Fruit fly (Drosophila melanogaster) whole organism, embryonic: Measurements from ENCODE around the gene Pez.

Source experiments
- Atf3 ChIP-seq: fragments of 200-800 bp; sonication (Bioruptor generic); optimal IDR thresholded peaks from 3 replicates; lab custom pipeline; 2016; ENCODE audit warnings: missing biosample characterization, missing genetic modification characterization
- CG10209 ChIP-seq: fragments of 200-800 bp; sonication (Bioruptor generic); optimal IDR thresholded peaks from 3 replicates; lab custom pipeline; 2017; ENCODE audit warnings: missing biosample characterization, mild to moderate bottlenecking, missing genetic modification characterization, missing genetic modification reagents
- CG10979 ChIP-seq: fragments of 200-800 bp; sonication (Bioruptor generic); optimal IDR thresholded peaks from 2 replicates; lab custom pipeline; 2018; ENCODE audit warnings: missing biosample characterization, mild to moderate bottlenecking, missing genetic modification characterization, moderate library complexity
- CG12071 ChIP-seq: fragments of 200-800 bp; sonication (Bioruptor generic); optimal IDR thresholded peaks from 3 replicates; lab custom pipeline; 2018; ENCODE audit warnings: missing biosample characterization, mild to moderate bottlenecking, missing genetic modification characterization
- CG12744 ChIP-seq: fragments of 200-800 bp; sonication (Bioruptor generic); optimal IDR thresholded peaks from 2 replicates; lab custom pipeline; 2016; ENCODE audit warnings: missing biosample characterization, missing genetic modification characterization
- CG14441 ChIP-seq: fragments of 200-800 bp; sonication (Bioruptor generic); IDR thresholded peaks from 2 replicates; pipeline ENCODE4 v1.3.6; 2022; ENCODE audit warnings: missing biosample characterization, missing genetic modification characterization
- CG17186 ChIP-seq: fragments of 200-800 bp; sonication (Bioruptor generic); optimal IDR thresholded peaks from 3 replicates; lab custom pipeline; 2017; ENCODE audit warnings: missing biosample characterization, missing genetic modification reagents, missing genetic modification characterization
- CG2202 ChIP-seq: fragments of 200-800 bp; sonication (Bioruptor generic); optimal IDR thresholded peaks from 2 replicates; lab custom pipeline; 2018; ENCODE audit warnings: missing biosample characterization, mild to moderate bottlenecking, missing genetic modification characterization
- CG4707 ChIP-seq: fragments of 200-800 bp; sonication (Bioruptor generic); optimal IDR thresholded peaks from 2 replicates; lab custom pipeline; 2018; ENCODE audit warnings: missing biosample characterization, mild to moderate bottlenecking, missing genetic modification characterization, moderate library complexity
- CG4854 ChIP-seq: fragments of 200-800 bp; sonication (Bioruptor generic); optimal IDR thresholded peaks from 2 replicates; lab custom pipeline; 2016; ENCODE audit warnings: missing biosample characterization, missing genetic modification characterization, inconsistent platforms
- CG7786 ChIP-seq: fragments of 200-800 bp; sonication (Bioruptor generic); optimal IDR thresholded peaks from 2 replicates; lab custom pipeline; 2016; ENCODE audit warnings: missing biosample characterization, missing genetic modification characterization
- CG8290 ChIP-seq, 3 experiments: fragments of 200-800 bp; sonication (Bioruptor generic); optimal IDR thresholded peaks; 2 replicates each; lab custom pipeline; 2016 to 2019; ENCODE audit warnings: missing biosample characterization in 3 of 3, missing genetic modification characterization in 3 of 3, mild to moderate bottlenecking in 2 of 3, moderate library complexity in 1 of 3
- CG8359 ChIP-seq: fragments of 200-800 bp; sonication (Bioruptor generic); optimal IDR thresholded peaks from 2 replicates; lab custom pipeline; 2017; ENCODE audit warnings: missing biosample characterization, mild to moderate bottlenecking, missing genetic modification characterization, borderline replicate concordance
- CG9215 ChIP-seq: fragments of 200-800 bp; sonication (Bioruptor generic); IDR thresholded peaks from 2 replicates; pipeline ENCODE4 v1.3.6; 2022; ENCODE audit warnings: missing biosample characterization, missing genetic modification characterization
- D ChIP-seq, 2 experiments: fragments of 200-800 bp in 1 of 2; fragments of >200 bp in 1 of 2; sonication (Bioruptor generic) in 1 of 2; optimal IDR thresholded peaks; 2 replicates in 1 of 2; 3 replicates in 1 of 2; lab custom pipeline; 2017; ENCODE audit warnings: mild to moderate bottlenecking in 1 of 2, missing biosample characterization in 1 of 2, missing genetic modification characterization in 1 of 2, missing genetic modification reagents in 1 of 2
- E2f1 ChIP-seq: fragments of 200-800 bp; sonication (Bioruptor generic); IDR thresholded peaks from 2 replicates; pipeline ENCODE4 v1.3.6; 2022; ENCODE audit warnings: missing biosample characterization, missing genetic modification characterization
- Eip74EF ChIP-seq, 2 experiments: fragments of 200-800 bp in 1 of 2; fragments of >200 bp in 1 of 2; sonication (Bioruptor generic) in 1 of 2; optimal IDR thresholded peaks; 2 replicates each; lab custom pipeline; 2017 to 2019; ENCODE audit warnings: missing biosample characterization in 2 of 2, missing genetic modification characterization in 2 of 2, mild to moderate bottlenecking in 1 of 2, moderate library complexity in 1 of 2
- Fer3 ChIP-seq: fragments of 200-800 bp; sonication (Bioruptor generic); optimal IDR thresholded peaks from 2 replicates; lab custom pipeline; 2018; ENCODE audit warnings: missing biosample characterization, mild to moderate bottlenecking, missing genetic modification characterization, moderate library complexity
- HmgZ ChIP-seq: fragments of 200-800 bp; sonication (Bioruptor generic); optimal IDR thresholded peaks from 2 replicates; lab custom pipeline; 2018; ENCODE audit warnings: missing biosample characterization, mild to moderate bottlenecking, missing genetic modification characterization
- Myb ChIP-seq: fragments of 200-800 bp; sonication (Bioruptor generic); optimal IDR thresholded peaks from 2 replicates; lab custom pipeline; 2016; ENCODE audit warnings: missing biosample characterization, missing genetic modification characterization
- Oaz ChIP-seq: fragments of 200-800 bp; sonication (Bioruptor generic); IDR thresholded peaks from 2 replicates; pipeline ENCODE4 v1.3.6; 2022; ENCODE audit warnings: missing biosample characterization, missing genetic modification characterization
- Rfx ChIP-seq: fragments of 200-800 bp; sonication (Bioruptor generic); IDR thresholded peaks from 2 replicates; pipeline ENCODE4 v1.3.6; 2022; ENCODE audit warnings: missing biosample characterization, missing genetic modification characterization
- Vsx1 ChIP-seq: fragments of 200-800 bp; sonication (Bioruptor generic); optimal IDR thresholded peaks from 2 replicates; lab custom pipeline; 2017; ENCODE audit warnings: missing biosample characterization, mild to moderate bottlenecking, missing genetic modification characterization, missing genetic modification reagents
- ac ChIP-seq: fragments of 200-800 bp; sonication (Bioruptor generic); optimal IDR thresholded peaks from 3 replicates; lab custom pipeline; 2017; ENCODE audit warnings: missing biosample characterization, mild to moderate bottlenecking, missing genetic modification characterization
- al ChIP-seq: fragments of 200-800 bp; sonication (Bioruptor generic); IDR thresholded peaks from 2 replicates; pipeline ENCODE4 v1.3.6; 2022; ENCODE audit warnings: missing biosample characterization, missing genetic modification characterization
- amos ChIP-seq: fragments of 200-800 bp; sonication (Bioruptor generic); IDR thresholded peaks from 2 replicates; pipeline ENCODE4 v1.3.6; 2022; ENCODE audit warnings: missing biosample characterization, missing genetic modification characterization; ENCODE audit not compliant: partially characterized antibody
- aop ChIP-seq: fragments of 200-800 bp; sonication (Bioruptor generic); IDR thresholded peaks from 2 replicates; pipeline ENCODE4 v1.3.6; 2022; ENCODE audit warnings: missing biosample characterization, missing genetic modification characterization
- bbx ChIP-seq: fragments of 200-800 bp; sonication (Bioruptor generic); IDR thresholded peaks from 2 replicates; pipeline ENCODE4 v1.3.6; 2022; ENCODE audit warnings: missing biosample characterization, missing genetic modification characterization; ENCODE audit not compliant: partially characterized antibody
- cad ChIP-seq: fragments of >200 bp; optimal IDR thresholded peaks from 2 replicates; lab custom pipeline; 2017; ENCODE audit warnings: missing biosample characterization, missing genetic modification characterization
- crp ChIP-seq, 2 experiments: fragments of 200-800 bp; sonication (Bioruptor generic); optimal IDR thresholded peaks; 2 replicates in 1 of 2; 3 replicates in 1 of 2; lab custom pipeline; 2017; ENCODE audit warnings: missing biosample characterization in 2 of 2, missing genetic modification characterization in 2 of 2, mild to moderate bottlenecking in 1 of 2, moderate library complexity in 1 of 2
- da ChIP-seq: fragments of 200-800 bp; sonication (Bioruptor generic); optimal IDR thresholded peaks from 2 replicates; lab custom pipeline; 2016; ENCODE audit warnings: missing biosample characterization, missing genetic modification characterization
- dmrt11E ChIP-seq: fragments of 200-800 bp; sonication (Bioruptor generic); optimal IDR thresholded peaks from 3 replicates; lab custom pipeline; 2018; ENCODE audit warnings: missing biosample characterization, mild to moderate bottlenecking, missing genetic modification characterization, moderate library complexity
- dysf ChIP-seq: fragments of 200-800 bp; sonication (Bioruptor generic); IDR thresholded peaks from 3 replicates; pipeline ENCODE4 v1.3.6; 2022; ENCODE audit warnings: missing biosample characterization, missing genetic modification characterization
- ems ChIP-seq: fragments of 200-800 bp; sonication (Bioruptor generic); optimal IDR thresholded peaks from 3 replicates; lab custom pipeline; 2016; ENCODE audit warnings: missing biosample characterization, missing genetic modification characterization
- ewg ChIP-seq: fragments of 200-800 bp; sonication (Bioruptor generic); optimal IDR thresholded peaks from 3 replicates; lab custom pipeline; 2017; ENCODE audit warnings: mild to moderate bottlenecking, missing biosample characterization, missing genetic modification reagents, missing genetic modification characterization
- fd3F ChIP-seq: fragments of 200-800 bp; sonication (Bioruptor generic); optimal IDR thresholded peaks from 2 replicates; lab custom pipeline; 2018; ENCODE audit warnings: missing biosample characterization, mild to moderate bottlenecking, missing genetic modification characterization, moderate library complexity
- gro ChIP-seq: fragments of 200-800 bp; sonication (Bioruptor generic); optimal IDR thresholded peaks from 2 replicates; lab custom pipeline; 2016; ENCODE audit warnings: missing biosample characterization, missing genetic modification characterization
- her ChIP-seq: fragments of 200-800 bp; sonication (Bioruptor generic); optimal IDR thresholded peaks from 2 replicates; lab custom pipeline; 2016; ENCODE audit warnings: missing biosample characterization, missing genetic modification characterization
- hth ChIP-seq: fragments of >200 bp; optimal IDR thresholded peaks from 2 replicates; lab custom pipeline; 2017; ENCODE audit warnings: inconsistent platforms
- inv ChIP-seq: fragments of 200-800 bp; sonication (Bioruptor generic); IDR thresholded peaks from 2 replicates; pipeline ENCODE4 v1.3.6; 2022; ENCODE audit warnings: missing biosample characterization, missing genetic modification characterization; ENCODE audit not compliant: partially characterized antibody
- ken ChIP-seq: fragments of 200-800 bp; sonication (Bioruptor generic); IDR thresholded peaks from 3 replicates; pipeline ENCODE4 v1.3.6; 2022; ENCODE audit warnings: missing biosample characterization, missing genetic modification characterization
- kni ChIP-seq: fragments of 200-800 bp; sonication (Bioruptor generic); optimal IDR thresholded peaks from 3 replicates; lab custom pipeline; 2017; ENCODE audit warnings: mild to moderate bottlenecking, missing biosample characterization, missing genetic modification reagents, missing genetic modification characterization
- luna ChIP-seq: fragments of 200-800 bp; sonication (Bioruptor generic); optimal IDR thresholded peaks from 2 replicates; lab custom pipeline; 2016; ENCODE audit warnings: missing biosample characterization, missing genetic modification characterization
- nau ChIP-seq: fragments of 200-800 bp; sonication (Bioruptor generic); optimal IDR thresholded peaks from 3 replicates; lab custom pipeline; 2017; ENCODE audit warnings: missing biosample characterization, mild to moderate bottlenecking, missing genetic modification characterization, missing genetic modification reagents
- nmo ChIP-seq: fragments of 200-800 bp; sonication (Bioruptor generic); optimal IDR thresholded peaks from 2 replicates; lab custom pipeline; 2018; ENCODE audit warnings: missing biosample characterization, mild to moderate bottlenecking, missing genetic modification characterization, moderate library complexity
- sd ChIP-seq: fragments of 200-800 bp; sonication (Bioruptor generic); optimal IDR thresholded peaks from 3 replicates; lab custom pipeline; 2018; ENCODE audit warnings: missing biosample characterization, mild to moderate bottlenecking, missing genetic modification characterization, moderate library complexity
- shn ChIP-seq: fragments of 200-800 bp; sonication (Bioruptor generic); optimal IDR thresholded peaks from 3 replicates; lab custom pipeline; 2016; ENCODE audit warnings: missing biosample characterization, missing genetic modification characterization
- tna ChIP-seq: fragments of 200-800 bp; sonication (Bioruptor generic); IDR thresholded peaks from 2 replicates; pipeline ENCODE4 v1.3.6; 2022; ENCODE audit warnings: missing biosample characterization, missing genetic modification characterization; ENCODE audit not compliant: partially characterized antibody
- usp ChIP-seq: fragments of >200 bp; optimal IDR thresholded peaks from 2 replicates; lab custom pipeline; 2017; ENCODE audit warnings: missing biosample characterization, missing genetic modification characterization
- zfh1 ChIP-seq: fragments of 200-800 bp; sonication (Bioruptor generic); IDR thresholded peaks from 3 replicates; pipeline ENCODE4 v1.3.6; 2022; ENCODE audit warnings: missing biosample characterization, missing genetic modification characterization

Gene Pez

DNA sequence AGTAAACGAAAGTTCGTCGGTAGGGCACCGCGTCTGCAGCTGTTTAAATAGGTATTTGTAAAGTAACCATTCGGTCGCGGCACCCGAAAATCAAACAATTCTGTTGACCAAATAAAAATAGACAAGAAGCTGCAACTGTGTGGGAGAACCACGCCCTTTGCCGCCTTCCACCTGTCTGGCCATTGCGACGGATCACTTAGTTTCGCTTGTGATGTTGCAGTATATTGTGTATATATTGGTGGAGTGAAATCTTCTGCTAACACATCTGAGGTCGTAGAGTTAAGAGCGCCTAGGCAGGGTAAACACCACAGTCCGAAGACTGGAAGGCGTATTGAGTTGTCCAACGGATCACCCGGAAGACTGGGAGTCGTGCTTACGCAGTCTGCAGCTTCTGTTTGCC lies 55.1 kb downstream of the Pez start (continued):
- no peak for TF ChIP-seq CG9215 (GFP tag; lab: Robert Waterston, UW)
- TF ChIP-seq CG7786 = no peak
- no peak for TF ChIP-seq Myb (GFP tag; lab: Kevin White, UChicago)
- peak; percentile 19 for TF ChIP-seq CG17186
- TF ChIP-seq gro (GFP tag; lab: Kevin White, UChicago) = no peak
- TF ChIP-seq Rfx (GFP tag; lab: Robert Waterston, UW) = peak; percentile 28; the same call in 1 of the 2 replicates
- TF ChIP-seq fd3F = peak; percentile 3
- TF ChIP-seq crp (GFP tag; optimal IDR thresholded peaks at IDR 0.05; lab: Kevin White, UChicago) = no peak
- TF ChIP-seq bbx (GFP tag; lab: Robert Waterston, UW) = no peak
- peak; percentile 29 for TF ChIP-seq Fer3 (tag; lab: Kevin White, UChicago)
- no peak for TF ChIP-seq CG14441
- no peak for TF ChIP-seq ken
- TF ChIP-seq Atf3 (GFP tag; lab: Kevin White, UChicago) = no peak
- no peak for TF ChIP-seq CG4854 (GFP tag; lab: Kevin White, UChicago)
- TF ChIP-seq inv (GFP tag; lab: Robert Waterston, UW) = no peak
- no peak for TF ChIP-seq usp (GFP tag; lab: Kevin White, UChicago)
- no peak for TF ChIP-seq ewg (GFP tag; lab: Kevin White, UChicago)
- TF ChIP-seq sd (tag; lab: Kevin White, UChicago) = no peak
- TF ChIP-seq CG12071 = peak; percentile 56
- no peak for TF ChIP-seq D (optimal IDR thresholded peaks at IDR 0.05; lab: Kevin White, UChicago)
- peak; percentile 43 for TF ChIP-seq D (GFP tag; optimal IDR thresholded peaks at IDR 0.05; lab: Kevin White, UChicago)
- TF ChIP-seq kni (GFP tag; lab: Kevin White, UChicago) = peak; percentile 86
- peak in 1 of 2 experiments; percentile 4 for TF ChIP-seq Eip74EF (GFP tag; optimal IDR thresholded peaks at IDR 0.05; lab: Kevin White, UChicago)
- no peak for TF ChIP-seq hth (lab: Kevin White, UChicago)
- TF ChIP-seq CG10209 (GFP tag; lab: Kevin White, UChicago) = peak; percentile 52
- TF ChIP-seq zfh1 (GFP tag; lab: Robert Waterston, UW) = no peak
- TF ChIP-seq dmrt11E (tag; lab: Kevin White, UChicago) = peak; percentile 51
- no peak for TF ChIP-seq aop
- TF ChIP-seq E2f1 (GFP tag; lab: Robert Waterston, UW) = peak; percentile 6; the same call in 1 of the 2 replicates
- no peak for TF ChIP-seq HmgZ (tag; lab: Kevin White, UChicago)
- peak; percentile 21 for TF ChIP-seq CG8290 (GFP tag; optimal IDR thresholded peaks at IDR 0.05; lab: Kevin White, UChicago)
- TF ChIP-seq CG8290 (tag; optimal IDR thresholded peaks at IDR 0.05; lab: Kevin White, UChicago) = peak in 1 of 2 experiments; percentile 34
- no peak for TF ChIP-seq da (GFP tag; lab: Kevin White, UChicago)
- no peak for TF ChIP-seq cad (GFP tag; lab: Kevin White, UChicago)
- TF ChIP-seq luna = no peak
- TF ChIP-seq dysf (GFP tag; lab: Robert Waterston, UW) = no peak
- no peak for TF ChIP-seq amos (GFP tag; lab: Robert Waterston, UW)
- peak; percentile 68 for TF ChIP-seq CG2202 (tag; lab: Kevin White, UChicago)
- peak; percentile 13 for TF ChIP-seq CG4707
- TF ChIP-seq her (GFP tag; lab: Kevin White, UChicago) = no peak
- TF ChIP-seq shn = no peak
- TF ChIP-seq nmo (GFP tag; lab: Kevin White, UChicago) = no peak
- TF ChIP-seq tna = no peak
- TF ChIP-seq CG10979 (tag; lab: Kevin White, UChicago) = peak; percentile 5
- TF ChIP-seq nau (GFP tag; lab: Kevin White, UChicago) = peak; percentile 69
- TF ChIP-seq ems (GFP tag; lab: Kevin White, UChicago) = no peak
- TF ChIP-seq Vsx1 (GFP tag; lab: Kevin White, UChicago) = peak; percentile 33
- TF ChIP-seq Oaz (GFP tag; lab: Robert Waterston, UW) = no peak
- TF ChIP-seq ac = no peak
- TF ChIP-seq CG12744 (GFP tag; lab: Kevin White, UChicago) = no peak
- TF ChIP-seq CG8359 (GFP tag; lab: Kevin White, UChicago) = peak; percentile 69
- no peak for TF ChIP-seq al (GFP tag; lab: Robert Waterston, UW)
